Fruit fly (Drosophila melanogaster): ENCODE results near the gene comm.

- TF ChIP-seq achi (GFP tag; optimal IDR thresholded peaks at IDR 0.05) (no peak), lz (GFP tag; optimal IDR thresholded peaks at IDR 0.05) (no peak), CG6276 (GFP tag; optimal IDR thresholded peaks at IDR 0.05) (no peak), Sox102F (GFP tag; optimal IDR thresholded peaks at IDR 0.05) (no peak), CG16779 (tag; optimal IDR thresholded peaks at IDR 0.05) (no peak), CG10631 (GFP tag; optimal IDR thresholded peaks at IDR 0.05) (no peak), Gug (GFP tag; IDR thresholded peaks at IDR 0.05) (no peak), OdsH (GFP tag; optimal IDR thresholded peaks at IDR 0.05) (no peak)
Measured at dm6 chr3L:15697916-15698315, 30.3 kb downstream of the comm start.
